Fruit fly (Drosophila melanogaster) whole organism, embryonic: Measurements from ENCODE around the gene CG3038.

Experiments used
- CG13424 ChIP-seq: fragments of 200-800 bp; sonication (Bioruptor generic); optimal IDR thresholded peaks from 2 replicates; lab custom pipeline; 2019; ENCODE audit warnings: missing biosample characterization, mild to moderate bottlenecking, missing genetic modification characterization, moderate library complexity
- CG30403 ChIP-seq: fragments of 200-800 bp; sonication (Bioruptor generic); optimal IDR thresholded peaks from 3 replicates; lab custom pipeline; 2016; ENCODE audit warnings: missing biosample characterization, missing genetic modification characterization
- psq ChIP-seq: fragments of 200-800 bp; sonication (Bioruptor generic); optimal IDR thresholded peaks from 2 replicates; lab custom pipeline; 2017; ENCODE audit warnings: missing biosample characterization, missing genetic modification characterization

dm6 chrX:263728-264344 lies 18.2 kb upstream of the CG3038 start, which contains the start of gene CG13377:
- TF ChIP-seq CG13424 (tag; lab: Kevin White, UChicago), result peak; percentile 33
- peak; percentile 24 for TF ChIP-seq CG30403 (GFP tag; lab: Kevin White, UChicago)
- no peak for TF ChIP-seq psq (GFP tag; lab: Kevin White, UChicago)
